Worm (Caenorhabditis elegans): ENCODE results near the gene F43H9.3.
A peak's percentile ranks its signal among the peaks of the same experiment; 100 is the strongest.

The F43H9.3 gene

DNA sequence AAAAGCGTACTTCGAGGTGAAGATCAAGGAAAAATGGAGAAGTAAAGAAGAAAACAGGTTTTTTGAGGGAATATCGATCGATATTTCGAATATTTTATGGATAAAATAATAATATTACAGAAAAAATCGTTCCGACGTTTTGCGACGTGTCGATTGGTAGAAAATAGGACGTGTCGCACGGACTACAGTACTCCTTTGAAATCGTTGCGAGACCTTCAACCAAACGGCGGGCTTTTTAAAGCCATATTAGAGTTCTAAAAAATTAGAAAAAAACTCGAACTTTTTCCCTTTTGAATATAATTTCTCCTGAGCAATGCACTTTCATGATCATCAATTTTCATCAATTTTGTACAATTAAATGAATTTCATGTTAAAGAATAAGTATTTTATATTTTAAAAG lies 14.6 kb downstream of the F43H9.3 start, which contains the start of gene Y97E10AR.4 (continued):
- TF ChIP-seq F37B4.10 (GFP tag; IDR thresholded peaks at IDR 0.05) (no peak), F57C9.4 (tag; optimal IDR thresholded peaks at IDR 0.05) (no peak), mes-4 (tag; optimal IDR thresholded peaks at IDR 0.05) (no peak), D2030.7 (GFP tag; IDR thresholded peaks at IDR 0.05) (no peak), F33H1.4 (GFP tag; IDR thresholded peaks at IDR 0.05) (peak; percentile 57), lsl-1 (GFP tag; optimal IDR thresholded peaks at IDR 0.05) (peak; percentile 66), aptf-2 (GFP tag; conservative IDR thresholded peaks at IDR 0.05) (no peak)

ce11 chrV:8007460-8008292 lies 17.1 kb downstream of the F43H9.3 start, which contains the start of gene Y97E10AR.3:
TSS of gene Y97E10AR.3 (minus strand) at chrV:8007510.
- TF ChIP-seq nhr-80 (tag; optimal IDR thresholded peaks at IDR 0.05) (peak; percentile 3), egl-44 (GFP tag; IDR thresholded peaks at IDR 0.05) (no peak), B0336.3 (GFP tag; IDR thresholded peaks at IDR 0.05) (0 out of 2 replicates have a peak, but pooled peaks have one; percentile 40), lin-26 (GFP tag; IDR thresholded peaks at IDR 0.05) (no peak), ztf-25 (GFP tag; IDR thresholded peaks at IDR 0.05) (0 out of 2 replicates have a peak, but pooled peaks have one; percentile 20), snpc-3.4 (tag; optimal IDR thresholded peaks at IDR 0.05) (peak; percentile 6), hsf-1 (GFP tag; IDR thresholded peaks at IDR 0.05) (0 out of 2 replicates have a peak, but pooled peaks have one; percentile 8)

DNA sequence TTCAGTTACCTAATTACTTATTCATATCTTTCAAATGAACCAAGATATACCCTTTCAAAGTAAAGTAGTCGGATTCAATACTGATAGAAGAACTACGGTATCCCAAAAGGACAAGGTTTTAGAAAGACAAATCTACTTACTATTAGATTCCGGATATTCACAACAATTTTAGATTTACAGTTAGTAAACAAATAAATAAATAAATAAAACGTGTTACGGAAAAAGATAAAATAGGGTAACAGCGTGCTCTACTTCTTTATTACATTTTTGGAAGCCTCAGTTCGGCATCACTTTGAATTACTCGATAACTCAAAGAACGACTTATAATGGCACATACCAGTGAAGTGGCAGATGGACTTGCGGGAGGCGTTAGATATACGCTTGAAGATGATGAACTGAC lies 19.7 kb downstream of the F43H9.3 start, which contains the start of gene Y97E10AR.8:
TSS of gene Y97E10AR.8 (plus strand) at position 301 of the 400 bp plus-strand sequence.
- TF ChIP-seq ccch-3 (GFP tag; optimal IDR thresholded peaks at IDR 0.05), result no peak
- no peak for TF ChIP-seq bed-1 (GFP tag; IDR thresholded peaks at IDR 0.05)
- TF ChIP-seq aptf-3 (GFP tag; IDR thresholded peaks at IDR 0.05), result no peak
- no peak for TF ChIP-seq F10E7.11 (tag; optimal IDR thresholded peaks at IDR 0.05)
- TF ChIP-seq repo-1 (tag; optimal IDR thresholded peaks at IDR 0.05), result no peak
- TF ChIP-seq sptf-2 (GFP tag; optimal IDR thresholded peaks at IDR 0.05), result no peak
- no peak for TF ChIP-seq athp-1 (tag; optimal IDR thresholded peaks at IDR 0.05)
- no peak for TF ChIP-seq dox-1 (GFP tag; IDR thresholded peaks at IDR 0.05)
- no peak for TF ChIP-seq attf-6 (GFP tag; IDR thresholded peaks at IDR 0.05)
- no peak for TF ChIP-seq snpc-4 (GFP tag; optimal IDR thresholded peaks at IDR 0.05)
- no peak for TF ChIP-seq snpc-4 (tag; optimal IDR thresholded peaks at IDR 0.05)
- no peak for TF ChIP-seq snpc-1.3 (tag; optimal IDR thresholded peaks at IDR 0.05; ENCODE audit: insufficient read depth)

- no peak for TF ChIP-seq nhr-179 (tag; optimal IDR thresholded peaks at IDR 0.05)
- TF ChIP-seq F33H1.4 (GFP tag; IDR thresholded peaks at IDR 0.05), result no peak
- TF ChIP-seq zfh-2 (GFP tag; conservative IDR thresholded peaks at IDR 0.05), result 0 out of 2 replicates have a peak, but pooled peaks have one; percentile 5
- no peak for TF ChIP-seq rec-8 (tag; optimal IDR thresholded peaks at IDR 0.05)
- TF ChIP-seq lin-40 (tag; optimal IDR thresholded peaks at IDR 0.05), result peak; percentile 84
- TF ChIP-seq C06A6.2 (GFP tag; conservative IDR thresholded peaks at IDR 0.05), result no peak; the same call in 1 of the 2 replicates
- TF ChIP-seq madf-6 (GFP tag; IDR thresholded peaks at IDR 0.05), result no peak
- no peak for TF ChIP-seq F39B2.1 (GFP tag; IDR thresholded peaks at IDR 0.05)
- TF ChIP-seq ztf-22 (GFP tag; optimal IDR thresholded peaks at IDR 0.05), result peak; percentile 75
- no peak for TF ChIP-seq Y79H2A.3 (GFP tag; conservative IDR thresholded peaks at IDR 0.05)
- no peak for TF ChIP-seq athp-1 (tag; optimal IDR thresholded peaks at IDR 0.05)
- TF ChIP-seq dpff-1 (tag; optimal IDR thresholded peaks at IDR 0.05), result no peak
- TF ChIP-seq lin-54 (GFP tag; optimal IDR thresholded peaks at IDR 0.05), result no peak
- TF ChIP-seq cebp-1 (GFP tag; IDR thresholded peaks at IDR 0.05), result no peak
- TF ChIP-seq cebp-1 (tag; optimal IDR thresholded peaks at IDR 0.05), result peak; percentile 88
- no peak for TF ChIP-seq die-1 (tag; optimal IDR thresholded peaks at IDR 0.05)
- TF ChIP-seq B0261.1 (tag; optimal IDR thresholded peaks at IDR 0.05), result no peak
- no peak for TF ChIP-seq efl-1 (GFP tag; optimal IDR thresholded peaks at IDR 0.05)
- TF ChIP-seq C17E4.6 (GFP tag; IDR thresholded peaks at IDR 0.05), result no peak
These were observed 23.7 kb downstream of the F43H9.3 start, which contains the start of gene Y97E10AR.1 for ce11 chrV:8000929-8001513. TSS of gene Y97E10AR.1 (plus strand) at chrV:8001463.

All from whole organism, young adult.